Worm (Caenorhabditis elegans): ENCODE data around the gene Y22D7AL.9.

ce11 chrIII:1603776-1604175 is 10.1 kb downstream of the Y22D7AL.9 start:
- no peak for TF ChIP-seq zag-1 (tag; optimal IDR thresholded peaks at IDR 0.05)
- TF ChIP-seq aly-2 (tag; optimal IDR thresholded peaks at IDR 0.05) = no peak
- no peak for TF ChIP-seq mml-1 (tag; optimal IDR thresholded peaks at IDR 0.05)
- TF ChIP-seq elt-1 (tag; optimal IDR thresholded peaks at IDR 0.05) = no peak
- no peak for TF ChIP-seq nfya-1 (tag; optimal IDR thresholded peaks at IDR 0.05; ENCODE audit: insufficient read depth)
- TF ChIP-seq elt-2 (tag; optimal IDR thresholded peaks at IDR 0.05) = no peak
